Fruit fly (Drosophila melanogaster) whole organism, pupa: ENCODE measurements around the gene Cpsf6.

Source experiments
- CG10348 ChIP-seq: fragments of 200-800 bp; sonication (Bioruptor generic); IDR thresholded peaks from 2 replicates; pipeline ENCODE4 v1.3.6; 2022; ENCODE audit warnings: missing biosample characterization, missing genetic modification characterization
- CG15710 ChIP-seq: fragments of 200-800 bp; sonication (Bioruptor generic); optimal IDR thresholded peaks from 2 replicates; lab custom pipeline; 2018; ENCODE audit warnings: missing biosample characterization, mild to moderate bottlenecking, missing genetic modification characterization, moderate library complexity
- CG32121 ChIP-seq: fragments of 200-800 bp; sonication (Bioruptor generic); IDR thresholded peaks from 2 replicates; pipeline ENCODE4 v1.3.6; 2022; ENCODE audit warnings: missing biosample characterization, missing genetic modification characterization
- CG8159 ChIP-seq: fragments of 200-800 bp; sonication (Bioruptor generic); optimal IDR thresholded peaks from 3 replicates; lab custom pipeline; 2018; ENCODE audit warnings: missing biosample characterization, mild to moderate bottlenecking, missing genetic modification characterization, moderate library complexity
- D1 ChIP-seq: fragments of 200-800 bp; sonication (Bioruptor generic); optimal IDR thresholded peaks from 2 replicates; lab custom pipeline; 2018; ENCODE audit warnings: missing biosample characterization, mild to moderate bottlenecking, missing genetic modification characterization, moderate library complexity
- EcR ChIP-seq: fragments of 200-800 bp; sonication (Bioruptor generic); optimal IDR thresholded peaks from 3 replicates; lab custom pipeline; 2019; ENCODE audit warnings: missing biosample characterization, missing genetic modification characterization, mild to moderate bottlenecking, moderate library complexity, missing genetic modification reagents
- rn ChIP-seq: fragments of 200-800 bp; sonication (Bioruptor generic); IDR thresholded peaks from 2 replicates; pipeline ENCODE4 v1.3.6; 2022; ENCODE audit warnings: missing biosample characterization, missing genetic modification characterization

DNA sequence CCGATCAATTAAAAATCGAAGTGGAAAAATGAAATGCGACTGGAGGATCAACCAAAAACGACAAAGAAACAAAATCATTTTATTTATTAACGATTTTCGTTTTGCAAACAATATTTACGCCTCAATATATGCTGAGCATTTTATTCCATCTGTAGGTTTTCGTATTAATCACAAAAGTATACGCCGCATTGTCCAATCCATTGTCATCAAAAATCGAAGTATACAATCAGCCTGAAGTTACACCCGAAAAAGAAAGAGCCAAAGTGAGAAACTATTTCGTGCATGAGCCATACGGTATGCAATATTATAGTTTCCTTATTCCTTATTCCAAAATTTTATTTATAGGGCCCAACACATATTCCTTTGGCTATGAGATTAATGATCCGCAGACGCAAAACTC is 13.7 kb upstream of the Cpsf6 start:
- TF ChIP-seq CG32121, result no peak
- TF ChIP-seq CG15710, result no peak
- no peak for TF ChIP-seq CG10348
- TF ChIP-seq EcR, result no peak
- TF ChIP-seq D1 (tag; lab: Kevin White, UChicago), result peak; percentile 14
- TF ChIP-seq CG8159 (tag; lab: Kevin White, UChicago), result no peak
- no peak for TF ChIP-seq rn (GFP tag; lab: Robert Waterston, UW)
